Worm (Caenorhabditis elegans) whole organism, L3 larva: ENCODE measurements around the gene clec-219.

ENCODE experiments used
- R02D3.7 ChIP-seq: fragments of 150-350 bp; optimal IDR thresholded peaks from 2 replicates; lab custom pipeline; 2014; ENCODE audit warnings: missing biosample characterization, missing genetic modification characterization
- ama-1 ChIP-seq: fragments of 150-350 bp; optimal IDR thresholded peaks from 2 replicates; lab custom pipeline; 2018
- elt-1 ChIP-seq: fragments of 150-350 bp; optimal IDR thresholded peaks from 2 replicates; lab custom pipeline; 2014; ENCODE audit warnings: missing biosample characterization, missing genetic modification characterization

DNA sequence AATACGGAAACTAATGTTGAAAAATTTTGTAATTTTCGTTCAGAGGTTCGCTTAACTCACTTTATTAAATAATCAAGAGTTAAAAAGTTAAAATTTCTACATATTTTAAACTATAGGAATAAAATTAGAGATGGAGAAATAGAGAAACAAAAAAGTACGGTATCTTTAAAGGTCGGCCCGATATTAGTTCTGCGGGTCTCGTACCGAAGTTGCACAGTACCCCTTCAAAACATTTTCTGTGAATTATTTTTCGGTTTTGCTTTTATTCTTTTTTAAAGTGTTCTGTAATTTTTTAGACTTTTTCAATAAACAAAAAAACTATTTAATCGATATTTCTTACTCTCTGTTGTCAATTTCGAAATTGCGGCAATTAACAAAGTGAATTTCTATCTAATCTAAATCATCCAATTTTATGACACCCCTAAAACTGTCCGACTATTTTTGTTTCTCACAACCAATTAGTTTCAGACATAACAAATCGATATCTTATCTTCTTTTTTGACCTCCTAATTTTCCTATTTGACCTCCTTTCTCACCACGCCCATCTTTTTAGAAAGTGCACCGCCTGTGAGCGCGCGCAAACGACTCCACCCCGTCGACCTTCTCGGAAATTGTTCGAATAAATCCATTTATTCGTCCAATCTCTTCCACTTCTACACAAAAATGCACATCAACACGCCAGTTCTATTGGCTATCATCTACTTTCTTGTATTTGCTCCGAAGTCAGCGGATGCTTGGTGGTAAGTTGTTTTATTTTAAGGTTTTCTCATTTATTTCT is 37.4 kb downstream of the clec-219 start, which contains the start of gene mom-2:
- TF ChIP-seq ama-1 (lab: Kevin White, UChicago): no peak
- TF ChIP-seq elt-1 (tag; lab: Kevin White, UChicago): no peak
- no peak for TF ChIP-seq R02D3.7 (tag; lab: Kevin White, UChicago)
